Worm (Caenorhabditis elegans): ENCODE measurements around the gene sod-5.
A peak's percentile ranks its signal among the peaks of the same experiment; 100 is the strongest.

Gene sod-5

DNA sequence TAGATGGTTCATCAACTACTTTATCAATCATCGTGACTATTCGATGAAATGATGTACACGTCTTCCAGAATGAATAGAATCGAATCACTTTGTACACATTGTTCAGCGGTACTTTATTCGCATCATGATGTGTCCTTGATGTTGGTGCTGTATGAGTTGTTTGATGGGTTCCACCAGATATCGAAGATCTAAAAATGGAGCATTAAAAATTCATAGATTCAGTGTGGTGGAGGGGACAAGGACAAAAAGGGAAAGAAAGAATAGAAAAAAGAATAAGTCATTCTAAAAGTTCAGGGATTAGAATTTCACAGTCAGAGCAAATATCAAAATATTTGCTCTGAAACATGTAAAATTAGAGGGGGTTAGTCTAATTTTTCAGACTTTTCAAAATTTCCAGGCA lies 27.4 kb downstream of the sod-5 start (continued):
- no peak for TF ChIP-seq ceh-58 (GFP tag; IDR thresholded peaks at IDR 0.05)

DNA sequence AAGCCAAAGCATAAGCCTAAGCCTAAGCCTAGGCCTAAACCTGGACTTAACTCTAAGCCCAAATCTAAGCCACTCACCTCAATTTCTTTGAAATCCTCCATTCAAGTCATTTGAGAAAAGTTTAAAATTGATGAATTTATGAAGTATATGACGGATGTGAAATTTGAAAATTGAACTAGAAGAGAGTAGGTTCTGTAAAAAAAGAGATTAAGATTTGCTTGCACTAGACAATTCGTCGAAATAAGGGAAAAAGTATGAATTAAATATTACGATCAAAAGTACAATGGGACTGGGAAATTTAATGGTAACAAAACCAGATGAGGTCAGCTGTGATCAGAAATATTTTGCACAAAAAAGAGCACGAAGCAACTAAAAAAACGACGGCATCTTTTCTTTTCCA lies 35.6 kb downstream of the sod-5 start, which contains the start of gene twk-2:
Gene twk-2, minus strand, starts transcription at position 101 of the 400 bp plus-strand sequence.
- TF ChIP-seq unc-62 (GFP tag; optimal IDR thresholded peaks at IDR 0.05) (no peak), xnd-1 (tag; optimal IDR thresholded peaks at IDR 0.05) (no peak), ccch-3 (GFP tag; optimal IDR thresholded peaks at IDR 0.05) (no peak), dox-1 (GFP tag; IDR thresholded peaks at IDR 0.05) (no peak), him-1 (tag; optimal IDR thresholded peaks at IDR 0.05) (no peak), die-1 (tag; optimal IDR thresholded peaks at IDR 0.05) (no peak), Y67H2A.10 (GFP tag; conservative IDR thresholded peaks at IDR 0.05) (no peak), nhr-27 (tag; optimal IDR thresholded peaks at IDR 0.05) (no peak), Y79H2A.3 (GFP tag; conservative IDR thresholded peaks at IDR 0.05) (no peak), ztf-3 (GFP tag; optimal IDR thresholded peaks at IDR 0.05) (no peak), rec-8 (tag; optimal IDR thresholded peaks at IDR 0.05) (no peak), mcd-1 (GFP tag; IDR thresholded peaks at IDR 0.05) (no peak), let-607 (tag; optimal IDR thresholded peaks at IDR 0.05) (no peak), efl-1 (GFP tag; optimal IDR thresholded peaks at IDR 0.05) (no peak), T07F8.4 (tag; optimal IDR thresholded peaks at IDR 0.05) (no peak), egl-44 (GFP tag; IDR thresholded peaks at IDR 0.05) (no peak), ztf-18 (tag; optimal IDR thresholded peaks at IDR 0.05) (no peak)

- TF ChIP-seq attf-5 (GFP tag; optimal IDR thresholded peaks at IDR 0.05) (no peak), madf-8 (GFP tag; conservative IDR thresholded peaks at IDR 0.05) (no peak), nhr-80 (tag; optimal IDR thresholded peaks at IDR 0.05) (no peak), zfh-2 (GFP tag; conservative IDR thresholded peaks at IDR 0.05) (peak; percentile 20; the same call in 1 of the 2 replicates), ceh-40 (GFP tag; IDR thresholded peaks at IDR 0.05) (no peak), ceh-27 (GFP tag; optimal IDR thresholded peaks at IDR 0.05) (peak; percentile 6), pha-4 (tag; optimal IDR thresholded peaks at IDR 0.05) (no peak)
Measured at ce11 chrII:4453453-4453852, 36.0 kb downstream of the sod-5 start.

ce11 chrII:4454823-4455222 lies 37.4 kb downstream of the sod-5 start:
- no peak for TF ChIP-seq Y95B8A.8 (GFP tag; IDR thresholded peaks at IDR 0.05)
- TF ChIP-seq F52B5.7 (tag; optimal IDR thresholded peaks at IDR 0.05) = no peak
- TF ChIP-seq ztf-25 (GFP tag; IDR thresholded peaks at IDR 0.05) = no peak
- no peak for TF ChIP-seq ceh-58 (GFP tag; IDR thresholded peaks at IDR 0.05)
- no peak for TF ChIP-seq ztf-6 (GFP tag; IDR thresholded peaks at IDR 0.05)
- no peak for TF ChIP-seq T26A5.8 (tag; optimal IDR thresholded peaks at IDR 0.05)
- TF ChIP-seq madf-3 (GFP tag; IDR thresholded peaks at IDR 0.05) = no peak
- no peak for TF ChIP-seq snpc-1.1 (tag; optimal IDR thresholded peaks at IDR 0.05; ENCODE audit: insufficient read depth)
- no peak for TF ChIP-seq rcor-1 (GFP tag; IDR thresholded peaks at IDR 0.05)
- TF ChIP-seq ama-1 (optimal IDR thresholded peaks at IDR 0.05) = no peak
- TF ChIP-seq ama-1 (GFP tag; optimal IDR thresholded peaks at IDR 0.05) = no peak
- no peak for TF ChIP-seq ccch-3 (GFP tag; optimal IDR thresholded peaks at IDR 0.05)
- TF ChIP-seq ztf-28 (GFP tag; IDR thresholded peaks at IDR 0.05) = no peak
- no peak for TF ChIP-seq madf-6 (GFP tag; IDR thresholded peaks at IDR 0.05)
- no peak for TF ChIP-seq nfya-2 (GFP tag; IDR thresholded peaks at IDR 0.05)
